Worm (Caenorhabditis elegans) whole organism, late embryonic: ENCODE data around the gene lev-8.

Experiments used
- F13H6.1 ChIP-seq: sonication (generic microtip); optimal IDR thresholded peaks from 2 replicates; lab custom pipeline; 2016; ENCODE audit warnings: missing genetic modification characterization, missing compliant biosample characterization
- T23F11.4 ChIP-seq: fragments of 200-800 bp; sonication (Bioruptor generic); optimal IDR thresholded peaks from 2 replicates; lab custom pipeline; 2018; ENCODE audit warnings: mild to moderate bottlenecking, missing genetic modification characterization, missing compliant biosample characterization
- ahr-1 ChIP-seq: sonication (generic microtip); optimal IDR thresholded peaks from 2 replicates; lab custom pipeline; 2016; ENCODE audit warnings: missing genetic modification characterization, missing compliant biosample characterization
- ama-1 ChIP-seq: fragments of 150-350 bp; optimal IDR thresholded peaks from 2 replicates; lab custom pipeline; 2014
- ceh-2 ChIP-seq: sonication (generic microtip); optimal IDR thresholded peaks from 2 replicates; lab custom pipeline; 2016; ENCODE audit warnings: missing genotype, missing genetic modification characterization, missing compliant biosample characterization
- ceh-22 ChIP-seq: sonication (generic microtip); optimal IDR thresholded peaks from 2 replicates; lab custom pipeline; 2017; ENCODE audit warnings: missing biosample characterization, missing genetic modification characterization
- ceh-24 ChIP-seq: sonication (generic microtip); optimal IDR thresholded peaks from 2 replicates; lab custom pipeline; 2016; ENCODE audit warnings: mild to moderate bottlenecking, missing genetic modification characterization, missing compliant biosample characterization
- ceh-30 ChIP-seq: fragments of 150-350 bp; optimal IDR thresholded peaks from 2 replicates; lab custom pipeline; 2014; ENCODE audit warnings: missing biosample characterization, missing genetic modification characterization
- ceh-31 ChIP-seq: sonication (generic microtip); optimal IDR thresholded peaks from 2 replicates; lab custom pipeline; 2016; ENCODE audit warnings: missing genetic modification characterization, missing compliant biosample characterization
- ceh-45 ChIP-seq: fragments of 200-800 bp; sonication (Bioruptor generic); IDR thresholded peaks from 2 replicates; pipeline ENCODE4 v1.3.6; 2022; ENCODE audit warnings: missing genetic modification reagents, missing genetic modification characterization, missing compliant biosample characterization
- ceh-48 ChIP-seq: sonication (generic microtip); optimal IDR thresholded peaks from 2 replicates; lab custom pipeline; 2016; ENCODE audit warnings: missing genetic modification characterization, inconsistent platforms, missing compliant biosample characterization
- ceh-6 ChIP-seq: fragments of 200-800 bp; sonication (Bioruptor generic); optimal IDR thresholded peaks from 2 replicates; lab custom pipeline; 2018; ENCODE audit warnings: mild to moderate bottlenecking, missing genetic modification characterization, missing compliant biosample characterization
- che-1 ChIP-seq: sonication (generic microtip); optimal IDR thresholded peaks from 2 replicates; lab custom pipeline; 2016; ENCODE audit warnings: mild to moderate bottlenecking, missing genetic modification characterization, missing compliant biosample characterization
- dmd-4 ChIP-seq: sonication (generic microtip); optimal IDR thresholded peaks from 2 replicates; lab custom pipeline; 2016; ENCODE audit warnings: borderline replicate concordance, missing genetic modification characterization, missing compliant biosample characterization
- dve-1 ChIP-seq: sonication (generic microtip); optimal IDR thresholded peaks from 2 replicates; lab custom pipeline; 2017; ENCODE audit warnings: antibody characterized with exemption, mild to moderate bottlenecking, missing genetic modification characterization, missing compliant biosample characterization
- elt-2 ChIP-seq: sonication (generic microtip); optimal IDR thresholded peaks from 2 replicates; lab custom pipeline; 2016; ENCODE audit warnings: missing genetic modification reagents, missing genetic modification characterization, missing compliant biosample characterization
- elt-4 ChIP-seq: sonication (generic microtip); optimal IDR thresholded peaks from 2 replicates; lab custom pipeline; 2016; ENCODE audit warnings: missing genetic modification characterization, missing compliant biosample characterization
- eyg-1 ChIP-seq: sonication (generic microtip); optimal IDR thresholded peaks from 2 replicates; lab custom pipeline; 2016; ENCODE audit warnings: missing genotype, missing genetic modification characterization, missing compliant biosample characterization
- fkh-10 ChIP-seq: fragments of 150-350 bp; optimal IDR thresholded peaks from 2 replicates; lab custom pipeline; 2014; ENCODE audit warnings: missing biosample characterization, missing genetic modification reagents, missing genetic modification characterization
- gmeb-2 ChIP-seq: sonication (generic microtip); optimal IDR thresholded peaks from 2 replicates; lab custom pipeline; 2016; ENCODE audit warnings: missing genetic modification characterization, inconsistent platforms, missing compliant biosample characterization
- hlh-6 ChIP-seq: sonication (generic microtip); optimal IDR thresholded peaks from 2 replicates; lab custom pipeline; 2016; ENCODE audit warnings: missing genotype, missing genetic modification characterization, missing compliant biosample characterization
- hlh-8 ChIP-seq: sonication (generic microtip); optimal IDR thresholded peaks from 2 replicates; lab custom pipeline; 2016; ENCODE audit warnings: missing genotype, missing genetic modification characterization, missing compliant biosample characterization
- lim-6 ChIP-seq: sonication (generic microtip); optimal IDR thresholded peaks from 2 replicates; lab custom pipeline; 2016; ENCODE audit warnings: missing genetic modification characterization, missing compliant biosample characterization
- lin-11 ChIP-seq: fragments of 200-800 bp; sonication (Bioruptor generic); optimal IDR thresholded peaks from 2 replicates; lab custom pipeline; 2018; ENCODE audit warnings: mild to moderate bottlenecking, missing genetic modification characterization, missing compliant biosample characterization
- mec-3 ChIP-seq: sonication (generic microtip); optimal IDR thresholded peaks from 2 replicates; lab custom pipeline; 2016; ENCODE audit warnings: borderline replicate concordance, missing genetic modification characterization, missing compliant biosample characterization
- nfya-1 ChIP-seq: sonication (generic microtip); optimal IDR thresholded peaks from 2 replicates; lab custom pipeline; 2017; ENCODE audit warnings: missing genetic modification characterization, mild to moderate bottlenecking, missing compliant biosample characterization, antibody characterized with exemption, moderate library complexity
- nhr-11 ChIP-seq: fragments of 150-350 bp; optimal IDR thresholded peaks from 2 replicates; lab custom pipeline; 2014; ENCODE audit warnings: missing biosample characterization, missing genetic modification characterization
- npax-4 ChIP-seq: sonication (generic microtip); optimal IDR thresholded peaks from 2 replicates; lab custom pipeline; 2016; ENCODE audit warnings: missing genetic modification characterization, missing compliant biosample characterization
- odd-2 ChIP-seq: sonication (generic microtip); optimal IDR thresholded peaks from 2 replicates; lab custom pipeline; 2017; ENCODE audit warnings: antibody characterized with exemption, mild to moderate bottlenecking, missing genetic modification characterization, missing compliant biosample characterization
- pag-3 ChIP-seq: sonication (generic microtip); optimal IDR thresholded peaks from 2 replicates; lab custom pipeline; 2016; ENCODE audit warnings: missing compliant biosample characterization, missing genetic modification characterization, borderline replicate concordance
- pat-9 ChIP-seq: fragments of 200-800 bp; sonication (Bioruptor generic); optimal IDR thresholded peaks from 2 replicates; lab custom pipeline; 2018; ENCODE audit warnings: mild to moderate bottlenecking, missing genetic modification characterization, moderate library complexity, missing compliant biosample characterization
- pax-1 ChIP-seq: fragments of 150-350 bp; optimal IDR thresholded peaks from 2 replicates; lab custom pipeline; 2014; ENCODE audit warnings: missing biosample characterization, missing genetic modification characterization
- pha-2 ChIP-seq: sonication (generic microtip); optimal IDR thresholded peaks from 2 replicates; lab custom pipeline; 2017; ENCODE audit warnings: mild to moderate bottlenecking, missing genetic modification characterization, missing compliant biosample characterization
- pros-1 ChIP-seq: fragments of 150-350 bp; optimal IDR thresholded peaks from 2 replicates; lab custom pipeline; 2014; ENCODE audit warnings: missing biosample characterization, missing genetic modification reagents, missing genetic modification characterization
- ref-2 ChIP-seq: sonication (generic microtip); optimal IDR thresholded peaks from 2 replicates; lab custom pipeline; 2016; ENCODE audit warnings: missing genetic modification characterization, missing compliant biosample characterization
- rnt-1 ChIP-seq: sonication (generic microtip); optimal IDR thresholded peaks from 2 replicates; lab custom pipeline; 2016; ENCODE audit warnings: missing genetic modification characterization, missing compliant biosample characterization
- sox-4 ChIP-seq: sonication (generic microtip); optimal IDR thresholded peaks from 2 replicates; lab custom pipeline; 2017; ENCODE audit warnings: mild to moderate bottlenecking, missing genetic modification characterization, inconsistent platforms, missing compliant biosample characterization
- syd-9 ChIP-seq: sonication (generic microtip); optimal IDR thresholded peaks from 2 replicates; lab custom pipeline; 2016; ENCODE audit warnings: mild to moderate bottlenecking, missing genetic modification characterization, moderate library complexity, missing compliant biosample characterization
- tbx-7 ChIP-seq: sonication (generic microtip); optimal IDR thresholded peaks from 2 replicates; lab custom pipeline; 2016; ENCODE audit warnings: missing genotype, missing genetic modification characterization, missing compliant biosample characterization
- ttx-3 ChIP-seq: sonication (generic microtip); optimal IDR thresholded peaks from 2 replicates; lab custom pipeline; 2016; ENCODE audit warnings: missing genetic modification reagents, missing genetic modification characterization, missing compliant biosample characterization
- unc-3 ChIP-seq, 2 experiments: fragments of 200-800 bp in 1 of 2; sonication (Bioruptor generic) in 1 of 2; sonication (generic microtip) in 1 of 2; conservative IDR thresholded peaks in 1 of 2; optimal IDR thresholded peaks in 1 of 2; 2 replicates each; pipeline versions ENCODE4 v1.3.6 to Lab custom; 2016 to 2022; ENCODE audit warnings: missing compliant biosample characterization in 2 of 2, missing genetic modification characterization in 2 of 2, missing genetic modification reagents in 1 of 2
- unc-55 ChIP-seq: sonication (generic microtip); optimal IDR thresholded peaks from 2 replicates; lab custom pipeline; 2017; ENCODE audit warnings: missing biosample characterization, missing genetic modification reagents, missing genetic modification characterization
- unc-86 ChIP-seq: sonication (generic microtip); optimal IDR thresholded peaks from 2 replicates; lab custom pipeline; 2016; ENCODE audit warnings: missing genetic modification characterization, missing compliant biosample characterization
- zip-5 ChIP-seq: sonication (generic microtip); optimal IDR thresholded peaks from 2 replicates; lab custom pipeline; 2016; ENCODE audit warnings: missing genetic modification characterization, missing compliant biosample characterization

The lev-8 gene

ce11 chrX:11546445-11547275 lies 14.1 kb upstream of the lev-8 start, which contains the start of gene selt-1.1 (continued):
- TF ChIP-seq rnt-1 (tag; lab: Kevin White, UChicago) (peak; percentile 43), zip-5 (no peak), mec-3 (tag; lab: Kevin White, UChicago) (no peak), fkh-10 (GFP tag; lab: Kevin White, UChicago) (no peak), npax-4 (no peak), ceh-48 (tag; lab: Kevin White, UChicago) (peak; percentile 83), eyg-1 (tag; lab: Kevin White, UChicago) (peak; percentile 2), ceh-22 (tag; lab: Kevin White, UChicago) (peak; percentile 54), pros-1 (tag; lab: Kevin White, UChicago) (no peak), syd-9 (peak; percentile 8), F13H6.1 (tag; lab: Kevin White, UChicago) (no peak), ceh-45 (GFP tag; lab: Robert Waterston, UW) (no peak), pax-1 (no peak), lin-11 (tag; lab: Kevin White, UChicago) (no peak), elt-2 (tag; lab: Kevin White, UChicago) (peak; percentile 51), ceh-30 (tag; lab: Kevin White, UChicago) (no peak), pag-3 (tag; lab: Kevin White, UChicago) (no peak), hlh-6 (tag; lab: Kevin White, UChicago) (no peak), ceh-6 (GFP tag; lab: Kevin White, UChicago) (no peak), nhr-11 (tag; lab: Kevin White, UChicago) (no peak), che-1 (tag; lab: Kevin White, UChicago) (no peak), unc-3 (GFP tag; conservative IDR thresholded peaks at IDR 0.05; lab: Robert Waterston, UW) (no peak), unc-3 (tag; optimal IDR thresholded peaks at IDR 0.05; lab: Kevin White, UChicago) (no peak), lim-6 (no peak), ahr-1 (tag; lab: Kevin White, UChicago) (no peak), pat-9 (tag; lab: Kevin White, UChicago) (no peak), unc-86 (no peak), unc-55 (peak; percentile 45), ama-1 (no peak), sox-4 (no peak), ttx-3 (tag; lab: Kevin White, UChicago) (no peak), T23F11.4 (no peak), ref-2 (tag; lab: Kevin White, UChicago) (peak; percentile 64), ceh-31 (tag; lab: Kevin White, UChicago) (peak; percentile 85), dve-1 (tag; lab: Kevin White, UChicago) (no peak), tbx-7 (tag; lab: Kevin White, UChicago) (no peak), pha-2 (tag; lab: Kevin White, UChicago) (no peak), nfya-1 (tag; lab: Kevin White, UChicago) (peak; percentile 57), odd-2 (tag; lab: Kevin White, UChicago) (no peak), gmeb-2 (tag; lab: Kevin White, UChicago) (no peak)

ce11 chrX:11547442-11548023 lies 13.2 kb upstream of the lev-8 start:
- TF ChIP-seq pat-9 (tag; lab: Kevin White, UChicago), result no peak
- TF ChIP-seq hlh-6 (tag; lab: Kevin White, UChicago), result no peak
- no peak for TF ChIP-seq ceh-2
- TF ChIP-seq dmd-4, result no peak
- no peak for TF ChIP-seq ceh-24 (tag; lab: Kevin White, UChicago)
- no peak for TF ChIP-seq unc-3 (GFP tag; conservative IDR thresholded peaks at IDR 0.05; lab: Robert Waterston, UW)
- TF ChIP-seq unc-3 (tag; optimal IDR thresholded peaks at IDR 0.05; lab: Kevin White, UChicago), result no peak
- no peak for TF ChIP-seq elt-4 (tag; lab: Kevin White, UChicago)
- no peak for TF ChIP-seq hlh-8 (tag; lab: Kevin White, UChicago)
- TF ChIP-seq fkh-10 (GFP tag; lab: Kevin White, UChicago), result no peak
- TF ChIP-seq ceh-22 (tag; lab: Kevin White, UChicago), result no peak
- no peak for TF ChIP-seq ceh-45 (GFP tag; lab: Robert Waterston, UW)
